Worm (Caenorhabditis elegans): Measurements from ENCODE around the gene sqrd-1.

The sqrd-1 gene

ce11 chrIV:14272561-14272960, 52.9 kb downstream of the sqrd-1 start:
- TF ChIP-seq mep-1 (tag; optimal IDR thresholded peaks at IDR 0.05) (peak; percentile 31), bed-3 (GFP tag; optimal IDR thresholded peaks at IDR 0.05) (no peak), lin-32 (GFP tag; optimal IDR thresholded peaks at IDR 0.05) (no peak)
